Fruit fly (Drosophila melanogaster): ENCODE data around the gene nkd.

Gene nkd

dm6 chr3L:19045299-19046025, at the start of gene nkd:
Gene nkd, minus strand, starts transcription at chr3L:19045449.
- TF ChIP-seq psq (optimal IDR thresholded peaks at IDR 0.05) (no peak), Myc (optimal IDR thresholded peaks at IDR 0.05) (no peak)

dm6 chr3L:19092125-19093058, 47.1 kb upstream of the nkd start, which contains the start of gene MESR6:
Gene MESR6, plus strand, starts transcription at chr3L:19092670.
- TF ChIP-seq insv (optimal IDR thresholded peaks at IDR 0.05) (no peak), h (optimal IDR thresholded peaks at IDR 0.05) (no peak), ttk (optimal IDR thresholded peaks at IDR 0.05) (no peak), psq (optimal IDR thresholded peaks at IDR 0.05) (no peak)

dm6 chr3L:19091423-19092124, 46.3 kb upstream of the nkd start:
- TF ChIP-seq ttk (optimal IDR thresholded peaks at IDR 0.05) (no peak), h (optimal IDR thresholded peaks at IDR 0.05) (no peak), Myc (optimal IDR thresholded peaks at IDR 0.05) (no peak), psq (optimal IDR thresholded peaks at IDR 0.05) (no peak), insv (optimal IDR thresholded peaks at IDR 0.05) (no peak), Sin3A (optimal IDR thresholded peaks at IDR 0.05) (no peak)

- TF ChIP-seq ttk (optimal IDR thresholded peaks at IDR 0.05), result no peak
- no peak for TF ChIP-seq insv (optimal IDR thresholded peaks at IDR 0.05)
- no peak for TF ChIP-seq h (optimal IDR thresholded peaks at IDR 0.05)
- TF ChIP-seq psq (optimal IDR thresholded peaks at IDR 0.05), result no peak
- no peak for TF ChIP-seq Sin3A (optimal IDR thresholded peaks at IDR 0.05)
- no peak for TF ChIP-seq Myc (optimal IDR thresholded peaks at IDR 0.05)
Measured at dm6 chr3L:19089120-19089519, 43.9 kb upstream of the nkd start.

- TF ChIP-seq psq (optimal IDR thresholded peaks at IDR 0.05), result no peak
- no peak for TF ChIP-seq Myc (optimal IDR thresholded peaks at IDR 0.05)
Measured at dm6 chr3L:19087369-19088275, 42.4 kb upstream of the nkd start.

dm6 chr3L:19086364-19087200, 41.3 kb upstream of the nkd start, which contains the start of gene Mkp3:
Gene Mkp3, minus strand, starts transcription at chr3L:19086426.
- TF ChIP-seq psq (optimal IDR thresholded peaks at IDR 0.05), result no peak
- no peak for TF ChIP-seq Sin3A (optimal IDR thresholded peaks at IDR 0.05)
- no peak for TF ChIP-seq h (optimal IDR thresholded peaks at IDR 0.05)
- TF ChIP-seq Myc (optimal IDR thresholded peaks at IDR 0.05), result no peak
- no peak for TF ChIP-seq insv (optimal IDR thresholded peaks at IDR 0.05)
- TF ChIP-seq ttk (optimal IDR thresholded peaks at IDR 0.05), result no peak

- TF ChIP-seq Myc (optimal IDR thresholded peaks at IDR 0.05) (no peak), h (optimal IDR thresholded peaks at IDR 0.05) (no peak), psq (optimal IDR thresholded peaks at IDR 0.05) (no peak)
Measured at dm6 chr3L:19085688-19086363, 40.6 kb upstream of the nkd start.

- TF ChIP-seq ttk (optimal IDR thresholded peaks at IDR 0.05), result no peak
- no peak for TF ChIP-seq insv (optimal IDR thresholded peaks at IDR 0.05)
- TF ChIP-seq Myc (optimal IDR thresholded peaks at IDR 0.05), result no peak
- TF ChIP-seq Sin3A (optimal IDR thresholded peaks at IDR 0.05), result no peak
- no peak for TF ChIP-seq h (optimal IDR thresholded peaks at IDR 0.05)
- no peak for TF ChIP-seq psq (optimal IDR thresholded peaks at IDR 0.05)
Measured at dm6 chr3L:19083126-19083525, 37.9 kb upstream of the nkd start.

- TF ChIP-seq Sin3A (optimal IDR thresholded peaks at IDR 0.05), result no peak
- no peak for TF ChIP-seq insv (optimal IDR thresholded peaks at IDR 0.05)
Measured at dm6 chr3L:19080926-19081700, 35.9 kb upstream of the nkd start.
